Worm (Caenorhabditis elegans) whole organism, late embryonic: ENCODE data around the gene sru-44.

ENCODE experiments used
- C38D4.7 ChIP-seq: fragments of 200-800 bp; sonication (Bioruptor generic); optimal IDR thresholded peaks from 2 replicates; lab custom pipeline; 2018; ENCODE audit warnings: mild to moderate bottlenecking, missing genetic modification characterization, moderate library complexity, missing compliant biosample characterization
- T23F11.4 ChIP-seq: fragments of 200-800 bp; sonication (Bioruptor generic); optimal IDR thresholded peaks from 2 replicates; lab custom pipeline; 2018; ENCODE audit warnings: mild to moderate bottlenecking, missing genetic modification characterization, missing compliant biosample characterization
- Y22D7AL.16 ChIP-seq: sonication (generic microtip); optimal IDR thresholded peaks from 2 replicates; lab custom pipeline; 2016; ENCODE audit warnings: missing genetic modification characterization, missing compliant biosample characterization
- ahr-1 ChIP-seq: sonication (generic microtip); optimal IDR thresholded peaks from 2 replicates; lab custom pipeline; 2016; ENCODE audit warnings: missing genetic modification characterization, missing compliant biosample characterization
- ceh-22 ChIP-seq: sonication (generic microtip); optimal IDR thresholded peaks from 2 replicates; lab custom pipeline; 2017; ENCODE audit warnings: missing biosample characterization, missing genetic modification characterization
- dmd-4 ChIP-seq: sonication (generic microtip); optimal IDR thresholded peaks from 2 replicates; lab custom pipeline; 2016; ENCODE audit warnings: borderline replicate concordance, missing genetic modification characterization, missing compliant biosample characterization
- dve-1 ChIP-seq: sonication (generic microtip); optimal IDR thresholded peaks from 2 replicates; lab custom pipeline; 2017; ENCODE audit warnings: antibody characterized with exemption, mild to moderate bottlenecking, missing genetic modification characterization, missing compliant biosample characterization
- elt-2 ChIP-seq: sonication (generic microtip); optimal IDR thresholded peaks from 2 replicates; lab custom pipeline; 2016; ENCODE audit warnings: missing genetic modification reagents, missing genetic modification characterization, missing compliant biosample characterization
- eyg-1 ChIP-seq: sonication (generic microtip); optimal IDR thresholded peaks from 2 replicates; lab custom pipeline; 2016; ENCODE audit warnings: missing genotype, missing genetic modification characterization, missing compliant biosample characterization
- fax-1 ChIP-seq: sonication (generic microtip); optimal IDR thresholded peaks from 2 replicates; lab custom pipeline; 2016; ENCODE audit warnings: missing genotype, missing genetic modification characterization, missing compliant biosample characterization
- fkh-10 ChIP-seq: fragments of 150-350 bp; optimal IDR thresholded peaks from 2 replicates; lab custom pipeline; 2014; ENCODE audit warnings: missing biosample characterization, missing genetic modification reagents, missing genetic modification characterization
- fkh-6 ChIP-seq: sonication (generic microtip); optimal IDR thresholded peaks from 2 replicates; lab custom pipeline; 2016; ENCODE audit warnings: missing genetic modification characterization, missing compliant biosample characterization
- hlh-15 ChIP-seq: sonication (generic microtip); optimal IDR thresholded peaks from 2 replicates; lab custom pipeline; 2016; ENCODE audit warnings: missing genetic modification characterization, missing compliant biosample characterization
- hlh-30 ChIP-seq: sonication (generic microtip); optimal IDR thresholded peaks from 2 replicates; lab custom pipeline; 2017; ENCODE audit warnings: antibody characterized with exemption, missing genetic modification characterization, missing compliant biosample characterization; ENCODE audit not compliant: insufficient read depth
- hlh-6 ChIP-seq: sonication (generic microtip); optimal IDR thresholded peaks from 2 replicates; lab custom pipeline; 2016; ENCODE audit warnings: missing genotype, missing genetic modification characterization, missing compliant biosample characterization
- hlh-8 ChIP-seq: sonication (generic microtip); optimal IDR thresholded peaks from 2 replicates; lab custom pipeline; 2016; ENCODE audit warnings: missing genotype, missing genetic modification characterization, missing compliant biosample characterization
- madf-2 ChIP-seq: sonication (generic microtip); optimal IDR thresholded peaks from 2 replicates; lab custom pipeline; 2017; ENCODE audit warnings: missing genetic modification characterization, missing compliant biosample characterization
- mec-3 ChIP-seq: sonication (generic microtip); optimal IDR thresholded peaks from 2 replicates; lab custom pipeline; 2016; ENCODE audit warnings: borderline replicate concordance, missing genetic modification characterization, missing compliant biosample characterization
- nfya-1 ChIP-seq: sonication (generic microtip); optimal IDR thresholded peaks from 2 replicates; lab custom pipeline; 2017; ENCODE audit warnings: missing genetic modification characterization, mild to moderate bottlenecking, missing compliant biosample characterization, antibody characterized with exemption, moderate library complexity
- nhr-232 ChIP-seq: sonication (generic microtip); optimal IDR thresholded peaks from 2 replicates; lab custom pipeline; 2016; ENCODE audit warnings: missing genetic modification characterization, missing compliant biosample characterization
- npax-4 ChIP-seq: sonication (generic microtip); optimal IDR thresholded peaks from 2 replicates; lab custom pipeline; 2016; ENCODE audit warnings: missing genetic modification characterization, missing compliant biosample characterization
- odd-2 ChIP-seq: sonication (generic microtip); optimal IDR thresholded peaks from 2 replicates; lab custom pipeline; 2017; ENCODE audit warnings: antibody characterized with exemption, mild to moderate bottlenecking, missing genetic modification characterization, missing compliant biosample characterization
- pqm-1 ChIP-seq: sonication (generic microtip); optimal IDR thresholded peaks from 2 replicates; lab custom pipeline; 2016; ENCODE audit warnings: missing genetic modification characterization, missing compliant biosample characterization
- pros-1 ChIP-seq: fragments of 150-350 bp; optimal IDR thresholded peaks from 2 replicates; lab custom pipeline; 2014; ENCODE audit warnings: missing biosample characterization, missing genetic modification reagents, missing genetic modification characterization
- rnt-1 ChIP-seq: sonication (generic microtip); optimal IDR thresholded peaks from 2 replicates; lab custom pipeline; 2016; ENCODE audit warnings: missing genetic modification characterization, missing compliant biosample characterization
- sox-4 ChIP-seq: sonication (generic microtip); optimal IDR thresholded peaks from 2 replicates; lab custom pipeline; 2017; ENCODE audit warnings: mild to moderate bottlenecking, missing genetic modification characterization, inconsistent platforms, missing compliant biosample characterization
- tbx-2 ChIP-seq: sonication (generic microtip); optimal IDR thresholded peaks from 2 replicates; lab custom pipeline; 2016; ENCODE audit warnings: missing genetic modification characterization, missing compliant biosample characterization
- tbx-7 ChIP-seq: sonication (generic microtip); optimal IDR thresholded peaks from 2 replicates; lab custom pipeline; 2016; ENCODE audit warnings: missing genotype, missing genetic modification characterization, missing compliant biosample characterization
- ttx-3 ChIP-seq: sonication (generic microtip); optimal IDR thresholded peaks from 2 replicates; lab custom pipeline; 2016; ENCODE audit warnings: missing genetic modification reagents, missing genetic modification characterization, missing compliant biosample characterization
- zip-5 ChIP-seq: sonication (generic microtip); optimal IDR thresholded peaks from 2 replicates; lab custom pipeline; 2016; ENCODE audit warnings: missing genetic modification characterization, missing compliant biosample characterization
- ztf-16 ChIP-seq: sonication (generic microtip); optimal IDR thresholded peaks from 2 replicates; lab custom pipeline; 2017; ENCODE audit warnings: missing genetic modification characterization, missing compliant biosample characterization

The sru-44 gene

ce11 chrV:16503164-16503563 is 35.4 kb upstream of the sru-44 start, which contains the start of gene F36D3.14:
Gene F36D3.14, minus strand, starts transcription at chrV:16503264.
- TF ChIP-seq C38D4.7 (GFP tag; lab: Kevin White, UChicago) (no peak), eyg-1 (no peak), fkh-10 (GFP tag; lab: Kevin White, UChicago) (no peak)

ce11 chrV:16499006-16499405 is 31.3 kb upstream of the sru-44 start, which contains the start of gene F36D3.1:
Gene F36D3.1, plus strand, starts transcription at chrV:16499352.
- TF ChIP-seq T23F11.4 (GFP tag; lab: Kevin White, UChicago) (no peak), nfya-1 (tag; lab: Kevin White, UChicago) (peak; percentile 37), hlh-15 (tag; lab: Kevin White, UChicago) (no peak), mec-3 (no peak), rnt-1 (tag; lab: Kevin White, UChicago) (no peak)

- TF ChIP-seq madf-2 (tag; lab: Kevin White, UChicago): no peak
- no peak for TF ChIP-seq dve-1 (tag; lab: Kevin White, UChicago)
- TF ChIP-seq C38D4.7 (GFP tag; lab: Kevin White, UChicago): no peak
- TF ChIP-seq fax-1: no peak
- TF ChIP-seq pros-1 (tag; lab: Kevin White, UChicago): no peak
- no peak for TF ChIP-seq ceh-22
- TF ChIP-seq rnt-1 (tag; lab: Kevin White, UChicago): no peak
- no peak for TF ChIP-seq fkh-6 (tag; lab: Kevin White, UChicago)
- TF ChIP-seq tbx-2 (tag; lab: Kevin White, UChicago): no peak
- no peak for TF ChIP-seq npax-4
- no peak for TF ChIP-seq pqm-1 (tag; lab: Kevin White, UChicago)
- TF ChIP-seq ahr-1 (tag; lab: Kevin White, UChicago): no peak
Measured at ce11 chrV:16497504-16497903, 29.8 kb upstream of the sru-44 start, which contains the start of gene srh-136. Gene srh-136, minus strand, starts transcription at chrV:16497596.

ce11 chrV:16494359-16494758 is 26.6 kb upstream of the sru-44 start, which contains the start of gene comt-2:
Gene comt-2, minus strand, starts transcription at chrV:16494489.
- peak; percentile 88 for TF ChIP-seq elt-2 (tag; lab: Kevin White, UChicago)
- no peak for TF ChIP-seq ztf-16 (tag; lab: Kevin White, UChicago)
- TF ChIP-seq ttx-3: no peak

- TF ChIP-seq ztf-16 (tag; lab: Kevin White, UChicago): no peak
- TF ChIP-seq, all 69 proteins: peak for 0
Measured at ce11 chrV:16488172-16488571, 20.4 kb upstream of the sru-44 start, which contains the start of gene sqst-4. Gene sqst-4, plus strand, starts transcription at chrV:16488472.

ce11 chrV:16487474-16487873 is 19.7 kb upstream of the sru-44 start, which contains the start of gene Y32B12A.5:
Gene Y32B12A.5, minus strand, starts transcription at chrV:16487574.
- TF ChIP-seq hlh-30 (tag; lab: Kevin White, UChicago) (no peak), npax-4 (no peak), hlh-8 (tag; lab: Kevin White, UChicago) (no peak), madf-2 (tag; lab: Kevin White, UChicago) (no peak), dmd-4 (tag; lab: Kevin White, UChicago) (no peak), sox-4 (tag; lab: Kevin White, UChicago) (no peak), tbx-7 (tag; lab: Kevin White, UChicago) (no peak), hlh-6 (no peak), Y22D7AL.16 (no peak), elt-2 (tag; lab: Kevin White, UChicago) (no peak), odd-2 (tag; lab: Kevin White, UChicago) (no peak), nhr-232 (tag; lab: Kevin White, UChicago) (no peak), zip-5 (tag; lab: Kevin White, UChicago) (no peak), fkh-6 (tag; lab: Kevin White, UChicago) (no peak), hlh-15 (tag; lab: Kevin White, UChicago) (no peak)
